Worm (Caenorhabditis elegans) whole organism, L4 larva: ENCODE data around the gene K10D11.3.

ENCODE experiments used
- D1046.2 ChIP-seq: fragments of 200-800 bp; sonication (Bioruptor generic); IDR thresholded peaks from 2 replicates; pipeline ENCODE4 v1.3.6; 2022; ENCODE audit warnings: missing genetic modification characterization, missing compliant biosample characterization
- F26F4.8 ChIP-seq: fragments of 200-800 bp; sonication (Bioruptor generic); conservative IDR thresholded peaks from 2 replicates; pipeline ENCODE4 v1.3.6; 2022; ENCODE audit warnings: missing genetic modification characterization, missing compliant biosample characterization
- F37D6.2 ChIP-seq: sonication (generic microtip); optimal IDR thresholded peaks from 2 replicates; lab custom pipeline; 2016; ENCODE audit warnings: mild to moderate bottlenecking, missing genetic modification characterization, missing compliant biosample characterization
- F49E8.2 ChIP-seq: sonication (generic microtip); optimal IDR thresholded peaks from 2 replicates; lab custom pipeline; 2016; ENCODE audit warnings: missing compliant biosample characterization, mild to moderate bottlenecking, missing genetic modification characterization, borderline replicate concordance
- R02D3.7 ChIP-seq: fragments of 150-350 bp; sonication (generic microtip); optimal IDR thresholded peaks from 3 replicates; lab custom pipeline; 2014; ENCODE audit warnings: missing biosample characterization, missing genetic modification characterization
- T26A8.4 ChIP-seq: fragments of 200-800 bp; sonication (Bioruptor generic); IDR thresholded peaks from 2 replicates; pipeline ENCODE4 v1.3.6; 2022; ENCODE audit warnings: missing genetic modification characterization, missing compliant biosample characterization
- Y105C5A.15 ChIP-seq: fragments of 200-800 bp; sonication (Bioruptor generic); IDR thresholded peaks from 2 replicates; pipeline ENCODE4 v1.3.6; 2022; ENCODE audit warnings: missing genetic modification characterization, missing compliant biosample characterization
- Y48G9A.11 ChIP-seq: fragments of 200-800 bp; sonication (Bioruptor generic); IDR thresholded peaks from 2 replicates; pipeline ENCODE4 v1.3.6; 2022; ENCODE audit warnings: missing genetic modification reagents, missing genetic modification characterization, missing compliant biosample characterization
- ZK337.2 ChIP-seq: fragments of 200-800 bp; sonication (Bioruptor generic); IDR thresholded peaks from 2 replicates; pipeline ENCODE4 v1.3.6; 2022; ENCODE audit warnings: missing genetic modification reagents, missing genetic modification characterization, missing compliant biosample characterization
- aha-1 ChIP-seq: fragments of 150-350 bp; peaks from one replicate; lab custom pipeline; 2014; ENCODE audit warnings: missing biosample characterization, missing genetic modification characterization
- arid-1 ChIP-seq: fragments of 200-800 bp; sonication (Bioruptor generic); conservative IDR thresholded peaks from 2 replicates; pipeline ENCODE4 v1.3.6; 2022; ENCODE audit warnings: missing genetic modification reagents, missing genetic modification characterization, missing compliant biosample characterization
- ceh-32 ChIP-seq: sonication (generic microtip); optimal IDR thresholded peaks from 2 replicates; lab custom pipeline; 2016; ENCODE audit warnings: mild to moderate bottlenecking, missing genetic modification characterization, missing compliant biosample characterization; ENCODE audit not compliant: poor library complexity
- ceh-82 ChIP-seq: sonication (generic microtip); optimal IDR thresholded peaks from 2 replicates; lab custom pipeline; 2017; ENCODE audit warnings: missing biosample characterization, missing genetic modification characterization
- ctbp-1 ChIP-seq: fragments of 200-800 bp; sonication (Bioruptor generic); IDR thresholded peaks from 2 replicates; pipeline ENCODE4 v1.3.6; 2022; ENCODE audit warnings: missing genetic modification reagents, missing genetic modification characterization, missing compliant biosample characterization
- daf-16 ChIP-seq, 3 experiments: sonication (generic microtip); optimal IDR thresholded peaks; 2 replicates each; lab custom pipeline; 2016 to 2017; ENCODE audit warnings: missing genetic modification characterization in 3 of 3, missing genetic modification reagents in 3 of 3, mild to moderate bottlenecking in 2 of 3, missing compliant biosample characterization in 2 of 3, missing biosample characterization in 1 of 3, moderate library complexity in 1 of 3
- daf-19 ChIP-seq: fragments of 200-800 bp; sonication (Bioruptor generic); conservative IDR thresholded peaks from 2 replicates; pipeline ENCODE4 v1.3.6; 2022; ENCODE audit warnings: missing genetic modification characterization, missing compliant biosample characterization
- egl-43 ChIP-seq: fragments of 200-800 bp; sonication (Bioruptor generic); IDR thresholded peaks from 2 replicates; pipeline ENCODE4 v1.3.6; 2022; ENCODE audit warnings: missing genetic modification reagents, missing genetic modification characterization, missing compliant biosample characterization
- hif-1 ChIP-seq, 2 experiments: sonication (generic microtip); optimal IDR thresholded peaks; 2 replicates each; lab custom pipeline; 2016 to 2017; ENCODE audit warnings: missing compliant biosample characterization in 2 of 2, missing genetic modification characterization in 2 of 2, missing genetic modification reagents in 2 of 2, missing genotype in 2 of 2, mild to moderate bottlenecking in 1 of 2
- hmg-1.1 ChIP-seq: fragments of 200-800 bp; sonication (Bioruptor generic); IDR thresholded peaks from 2 replicates; pipeline ENCODE4 v1.3.6; 2022; ENCODE audit warnings: missing genetic modification reagents, missing genetic modification characterization, missing compliant biosample characterization
- lim-7 ChIP-seq: fragments of 200-800 bp; sonication (Bioruptor generic); IDR thresholded peaks from 2 replicates; pipeline ENCODE4 v1.3.6; 2022; ENCODE audit warnings: missing genetic modification characterization, missing compliant biosample characterization
- lin-1 ChIP-seq: fragments of 200-800 bp; sonication (Bioruptor generic); IDR thresholded peaks from 2 replicates; pipeline ENCODE4 v1.3.6; 2022; ENCODE audit warnings: missing genetic modification reagents, missing genetic modification characterization, missing compliant biosample characterization
- lin-13 ChIP-seq: fragments of 150-350 bp; optimal IDR thresholded peaks from 2 replicates; lab custom pipeline; 2014; ENCODE audit warnings: missing biosample characterization, missing genetic modification reagents, missing genetic modification characterization
- lin-39 ChIP-seq: fragments of 150-350 bp; optimal IDR thresholded peaks from 2 replicates; lab custom pipeline; 2014; ENCODE audit warnings: missing biosample characterization, missing genetic modification reagents, missing genetic modification characterization
- lir-3 ChIP-seq: sonication (generic microtip); optimal IDR thresholded peaks from 2 replicates; lab custom pipeline; 2016; ENCODE audit warnings: mild to moderate bottlenecking, missing genetic modification characterization, missing compliant biosample characterization
- madf-5 ChIP-seq, 2 experiments: fragments of 200-800 bp; sonication (Bioruptor generic); IDR thresholded peaks; 2 replicates each; pipeline ENCODE4 v1.3.6; 2022; ENCODE audit warnings: missing compliant biosample characterization in 2 of 2, missing genetic modification characterization in 2 of 2
- mdt-29 ChIP-seq: fragments of 200-800 bp; sonication (Bioruptor generic); IDR thresholded peaks from 2 replicates; pipeline ENCODE4 v1.3.6; 2022; ENCODE audit warnings: missing genetic modification reagents, missing genetic modification characterization, missing compliant biosample characterization
- mep-1 ChIP-seq: fragments of 150-350 bp; sonication (generic microtip); optimal IDR thresholded peaks from 3 replicates; lab custom pipeline; 2014; ENCODE audit warnings: missing biosample characterization, missing genetic modification characterization
- mes-2 ChIP-seq: sonication (generic microtip); optimal IDR thresholded peaks from 2 replicates; lab custom pipeline; 2016; ENCODE audit warnings: missing genotype, mild to moderate bottlenecking, missing genetic modification characterization, missing compliant biosample characterization; ENCODE audit not compliant: poor library complexity, severe bottlenecking
- mxl-3 ChIP-seq: fragments of 200-800 bp; sonication (Bioruptor generic); optimal IDR thresholded peaks from 2 replicates; lab custom pipeline; 2018; ENCODE audit warnings: mild to moderate bottlenecking, missing genetic modification characterization, missing compliant biosample characterization
- nhr-10 ChIP-seq: fragments of 150-350 bp; optimal IDR thresholded peaks from 2 replicates; lab custom pipeline; 2014; ENCODE audit warnings: missing biosample characterization, missing genetic modification characterization
- nhr-111 ChIP-seq: fragments of 200-800 bp; sonication (Bioruptor generic); optimal IDR thresholded peaks from 2 replicates; lab custom pipeline; 2018; ENCODE audit warnings: mild to moderate bottlenecking, missing genetic modification characterization, missing compliant biosample characterization
- nhr-41 ChIP-seq: fragments of 200-800 bp; sonication (Bioruptor generic); IDR thresholded peaks from 2 replicates; pipeline ENCODE4 v1.3.6; 2022; ENCODE audit warnings: missing genetic modification reagents, missing genetic modification characterization, missing compliant biosample characterization
- nhr-42 ChIP-seq: fragments of 200-800 bp; sonication (Bioruptor generic); IDR thresholded peaks from 2 replicates; pipeline ENCODE4 v1.3.6; 2022; ENCODE audit warnings: missing genetic modification characterization, missing compliant biosample characterization
- nhr-77 ChIP-seq: fragments of 150-350 bp; optimal IDR thresholded peaks from 2 replicates; lab custom pipeline; 2014; ENCODE audit warnings: missing biosample characterization, missing genetic modification characterization
- pqm-1 ChIP-seq: sonication (generic microtip); optimal IDR thresholded peaks from 2 replicates; lab custom pipeline; 2017; ENCODE audit warnings: missing biosample characterization, missing genetic modification characterization
- rbr-2 ChIP-seq: sonication (generic microtip); optimal IDR thresholded peaks from 2 replicates; lab custom pipeline; 2016; ENCODE audit warnings: missing genotype, missing genetic modification characterization, missing compliant biosample characterization
- saeg-2 ChIP-seq: fragments of 200-800 bp; sonication (Bioruptor generic); IDR thresholded peaks from 2 replicates; pipeline ENCODE4 v1.3.6; 2022; ENCODE audit warnings: missing genetic modification reagents, missing genetic modification characterization, missing compliant biosample characterization
- set-16 ChIP-seq: fragments of 200-800 bp; sonication (Bioruptor generic); IDR thresholded peaks from 2 replicates; pipeline ENCODE4 v1.3.6; 2022; ENCODE audit warnings: missing genetic modification reagents, missing genetic modification characterization, missing compliant biosample characterization
- snpc-1.2 ChIP-seq: fragments of 200-800 bp; sonication (Bioruptor generic); IDR thresholded peaks from 2 replicates; pipeline ENCODE4 v1.3.6; 2022; ENCODE audit warnings: missing genetic modification reagents, missing genetic modification characterization, missing compliant biosample characterization
- snpc-4 ChIP-seq: fragments of 150-350 bp; optimal IDR thresholded peaks from 2 replicates; lab custom pipeline; 2014; ENCODE audit warnings: missing biosample characterization, missing genetic modification characterization
- tag-97 ChIP-seq: fragments of 200-800 bp; sonication (Bioruptor generic); IDR thresholded peaks from 2 replicates; pipeline ENCODE4 v1.3.6; 2022; ENCODE audit warnings: missing genetic modification characterization, missing compliant biosample characterization
- unc-39 ChIP-seq: sonication (generic microtip); optimal IDR thresholded peaks from 2 replicates; lab custom pipeline; 2017; ENCODE audit warnings: missing biosample characterization, missing genetic modification characterization
- zfp-2 ChIP-seq: sonication (generic microtip); optimal IDR thresholded peaks from 2 replicates; lab custom pipeline; 2016; ENCODE audit warnings: mild to moderate bottlenecking, missing genetic modification characterization, missing compliant biosample characterization

K10D11.3 gene

ce11 chrIV:13025853-13026343, 40.0 kb upstream of the K10D11.3 start (continued):
- TF ChIP-seq Y105C5A.15 (GFP tag; lab: Robert Waterston, UW), result no peak
- TF ChIP-seq aha-1 (tag; lab: Kevin White, UChicago), result peak; percentile 90
- TF ChIP-seq arid-1 (GFP tag; lab: Robert Waterston, UW), result no peak
- TF ChIP-seq F26F4.8 (GFP tag; lab: Robert Waterston, UW), result no peak
- TF ChIP-seq mdt-29 (GFP tag; lab: Robert Waterston, UW), result no peak
- no peak for TF ChIP-seq lim-7 (GFP tag; lab: Robert Waterston, UW)
- peak; percentile 11 for TF ChIP-seq F37D6.2
- no peak for TF ChIP-seq daf-19 (GFP tag; lab: Robert Waterston, UW)
- no peak for TF ChIP-seq nhr-10 (tag; lab: Kevin White, UChicago)
- TF ChIP-seq ceh-32 (tag; lab: Kevin White, UChicago), result no peak
- peak; percentile 32 for TF ChIP-seq mes-2 (tag; lab: Kevin White, UChicago)
- no peak for TF ChIP-seq mxl-3 (GFP tag; lab: Kevin White, UChicago)
- no peak for TF ChIP-seq nhr-41 (GFP tag; lab: Robert Waterston, UW)
- TF ChIP-seq ctbp-1 (GFP tag; lab: Robert Waterston, UW), result 0 out of 2 replicates have a peak, but pooled peaks have one; percentile 33
- TF ChIP-seq lin-1 (GFP tag; lab: Robert Waterston, UW), result no peak
- no peak for TF ChIP-seq unc-39 (tag; lab: Kevin White, UChicago)
- TF ChIP-seq ceh-82 (tag; lab: Kevin White, UChicago), result no peak
- TF ChIP-seq hif-1 (tag; optimal IDR thresholded peaks at IDR 0.05; lab: Kevin White, UChicago), result peak in 1 of 2 experiments; percentile 29
- no peak for TF ChIP-seq pqm-1 (tag; lab: Kevin White, UChicago)
- no peak for TF ChIP-seq snpc-1.2 (GFP tag; lab: Robert Waterston, UW)
- no peak for TF ChIP-seq tag-97 (GFP tag; lab: Robert Waterston, UW)
- no peak for TF ChIP-seq lin-39 (tag; lab: Kevin White, UChicago)
- no peak for TF ChIP-seq daf-16 (GFP tag; optimal IDR thresholded peaks at IDR 0.05; lab: Kevin White, UChicago)
- no peak for TF ChIP-seq daf-16 (tag; optimal IDR thresholded peaks at IDR 0.05; lab: Kevin White, UChicago)
- peak; percentile 29 for TF ChIP-seq rbr-2
- TF ChIP-seq ZK337.2, result no peak
- TF ChIP-seq egl-43, result no peak
- no peak for TF ChIP-seq nhr-77 (tag; lab: Kevin White, UChicago)
- no peak for TF ChIP-seq R02D3.7 (tag; lab: Kevin White, UChicago)
- no peak for TF ChIP-seq zfp-2 (tag; lab: Kevin White, UChicago)
- no peak for TF ChIP-seq madf-5 (GFP tag; IDR thresholded peaks at IDR 0.05; lab: Robert Waterston, UW)
- peak; percentile 61 for TF ChIP-seq mep-1 (tag; lab: Kevin White, UChicago)
- no peak for TF ChIP-seq lir-3
- no peak for TF ChIP-seq F49E8.2 (tag; lab: Kevin White, UChicago)
- no peak for TF ChIP-seq saeg-2 (GFP tag; lab: Robert Waterston, UW)
- TF ChIP-seq nhr-111 (GFP tag; lab: Kevin White, UChicago), result no peak
- no peak for TF ChIP-seq D1046.2 (GFP tag; lab: Robert Waterston, UW)
- TF ChIP-seq T26A8.4 (GFP tag; lab: Robert Waterston, UW), result no peak
- no peak for TF ChIP-seq lin-13 (GFP tag; lab: Kevin White, UChicago)
- no peak for TF ChIP-seq Y48G9A.11 (GFP tag; lab: Robert Waterston, UW)

ce11 chrIV:13022892-13023291, 37.0 kb upstream of the K10D11.3 start:
- TF ChIP-seq snpc-4 (tag; lab: Kevin White, UChicago), result no peak
- TF ChIP-seq set-16 (GFP tag; lab: Robert Waterston, UW), result peak; percentile 83
- TF ChIP-seq aha-1 (tag; lab: Kevin White, UChicago), result peak; percentile 63
- 0 out of 2 replicates have a peak, but pooled peaks have one; percentile 12 for TF ChIP-seq hmg-1.1 (GFP tag; lab: Robert Waterston, UW)
- 0 out of 2 replicates have a peak, but pooled peaks have one; percentile 26 for TF ChIP-seq egl-43
- TF ChIP-seq nhr-42 (GFP tag; lab: Robert Waterston, UW), result no peak
